Worm (Caenorhabditis elegans): ENCODE data around the gene eif-2A.

DNA sequence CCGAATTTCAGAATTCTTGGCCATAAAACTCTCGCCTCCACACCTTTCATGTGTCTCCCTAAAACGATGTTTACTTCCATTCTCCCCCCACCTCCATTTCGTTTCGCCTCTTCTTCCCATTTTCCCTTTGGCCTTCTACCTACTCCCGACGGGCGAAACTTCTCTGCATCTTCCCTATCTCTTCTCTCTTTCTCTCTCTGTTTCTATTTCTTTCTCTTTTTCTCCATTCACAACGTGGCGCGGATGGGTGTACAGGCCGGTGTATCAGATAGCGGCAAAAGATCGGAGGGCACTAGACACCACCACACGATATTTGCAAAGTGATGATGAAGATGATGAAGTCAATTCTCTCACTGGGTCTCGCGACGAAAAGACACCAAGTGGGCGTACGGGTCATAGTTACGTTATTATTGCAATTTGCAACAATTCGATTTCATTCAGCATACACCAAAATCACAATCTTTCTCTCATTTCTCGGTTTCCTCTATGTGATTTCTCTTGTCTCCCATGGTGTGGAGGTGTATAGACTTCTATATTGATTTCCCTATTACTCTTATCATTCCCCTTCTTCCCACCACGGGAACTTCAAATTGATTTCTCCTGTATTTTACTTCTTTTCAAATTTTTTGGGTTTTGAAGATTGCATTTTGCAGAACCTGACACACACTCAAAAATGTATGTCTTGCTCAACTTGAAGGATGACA, 31.8 kb upstream of the eif-2A start, which contains the start of gene ztf-27:
- TF ChIP-seq hmg-1.2 (GFP tag; IDR thresholded peaks at IDR 0.05) (no peak; the same call in 1 of the 2 replicates), lag-1 (GFP tag; IDR thresholded peaks at IDR 0.05) (no peak), C17E4.6 (GFP tag; IDR thresholded peaks at IDR 0.05) (no peak), attf-5 (GFP tag; optimal IDR thresholded peaks at IDR 0.05) (no peak), F57A8.1 (GFP tag; optimal IDR thresholded peaks at IDR 0.05) (no peak), lin-35 (GFP tag; optimal IDR thresholded peaks at IDR 0.05) (no peak)
